Fruit fly (Drosophila melanogaster) whole organism: ENCODE measurements around the gene CG18301.

Experiments
- CG8478 ChIP-seq: fragments of >200 bp; optimal IDR thresholded peaks from 2 replicates; lab custom pipeline; 2018; ENCODE audit warnings: inconsistent platforms
- Dll ChIP-seq: fragments of >200 bp; optimal IDR thresholded peaks from 2 replicates; lab custom pipeline; 2017
- EcR ChIP-seq, 2 experiments: fragments of >200 bp; optimal IDR thresholded peaks; 2 replicates each; lab custom pipeline; 2017; ENCODE audit warnings: missing biosample characterization in 2 of 2, missing genetic modification characterization in 2 of 2, missing genetic modification reagents in 2 of 2
- pan ChIP-seq: fragments of >200 bp; optimal IDR thresholded peaks from 2 replicates; lab custom pipeline; 2017
- psq ChIP-seq: fragments of >200 bp; optimal IDR thresholded peaks from 2 replicates; lab custom pipeline; 2017
- usp ChIP-seq: fragments of >200 bp; optimal IDR thresholded peaks from 2 replicates; lab custom pipeline; 2017; ENCODE audit warnings: missing biosample characterization, missing genetic modification characterization, mixed read lengths

- TF ChIP-seq EcR (GFP tag; optimal IDR thresholded peaks at IDR 0.05; lab: Kevin White, UChicago) (no peak), psq (no peak), pan (no peak), Dll (lab: Kevin White, UChicago) (no peak), CG8478 (no peak), usp (GFP tag; lab: Kevin White, UChicago) (no peak)
Measured at dm6 chr2L:10504895-10505294, 26.7 kb upstream of the CG18301 start.
